Worm (Caenorhabditis elegans): ENCODE data around the gene col-161.

- no peak for TF ChIP-seq mep-1 (tag; optimal IDR thresholded peaks at IDR 0.05)
- no peak for TF ChIP-seq jun-1 (tag; optimal IDR thresholded peaks at IDR 0.05)
- TF ChIP-seq unc-130 (tag; optimal IDR thresholded peaks at IDR 0.05) = no peak
- no peak for TF ChIP-seq nhr-12 (tag; optimal IDR thresholded peaks at IDR 0.05)
- TF ChIP-seq ztf-11 (tag; optimal IDR thresholded peaks at IDR 0.05) = no peak
- no peak for TF ChIP-seq zip-4 (GFP tag; optimal IDR thresholded peaks at IDR 0.05)
- no peak for TF ChIP-seq lir-3 (tag; optimal IDR thresholded peaks at IDR 0.05; ENCODE audit: poor library complexity)
- TF ChIP-seq egl-27 (tag; optimal IDR thresholded peaks at IDR 0.05) = no peak
- no peak for TF ChIP-seq nhr-76 (tag; optimal IDR thresholded peaks at IDR 0.05)
- TF ChIP-seq mdl-1 (tag; optimal IDR thresholded peaks at IDR 0.05) = no peak
Measured at ce11 chrV:13273302-13273701, 44.5 kb downstream of the col-161 start.

Measured in whole organism, L1 larva.